Worm (Caenorhabditis elegans) whole organism, L1 larva: ENCODE results near the gene plk-1.

Experiments
- C04F5.9 ChIP-seq: sonication (generic microtip); optimal IDR thresholded peaks from 2 replicates; lab custom pipeline; 2016; ENCODE audit warnings: missing genetic modification characterization, missing compliant biosample characterization
- C34B4.2 ChIP-seq: sonication (generic microtip); optimal IDR thresholded peaks from 2 replicates; lab custom pipeline; 2017; ENCODE audit warnings: mild to moderate bottlenecking, missing genetic modification characterization, missing compliant biosample characterization
- F16B12.6 ChIP-seq: fragments of 150-350 bp; optimal IDR thresholded peaks from 2 replicates; lab custom pipeline; 2014; ENCODE audit warnings: missing biosample characterization, missing genetic modification characterization
- aha-1 ChIP-seq: fragments of 150-350 bp; optimal IDR thresholded peaks from 2 replicates; lab custom pipeline; 2014; ENCODE audit warnings: missing biosample characterization, missing genetic modification characterization
- aly-2 ChIP-seq: fragments of 150-350 bp; optimal IDR thresholded peaks from 2 replicates; lab custom pipeline; 2014; ENCODE audit warnings: missing biosample characterization, missing genetic modification characterization
- ceh-63 ChIP-seq: fragments of 200-800 bp; sonication (Bioruptor generic); optimal IDR thresholded peaks from 2 replicates; lab custom pipeline; 2018; ENCODE audit warnings: mild to moderate bottlenecking, missing genetic modification characterization, missing compliant biosample characterization
- ceh-8 ChIP-seq: fragments of 200-800 bp; sonication (Bioruptor generic); optimal IDR thresholded peaks from 2 replicates; lab custom pipeline; 2018; ENCODE audit warnings: mild to moderate bottlenecking, missing genetic modification characterization, moderate library complexity, missing compliant biosample characterization
- ceh-88 ChIP-seq: fragments of 200-800 bp; sonication (Bioruptor generic); IDR thresholded peaks from 2 replicates; pipeline ENCODE4 v1.3.6; 2022; ENCODE audit warnings: missing genetic modification characterization, missing compliant biosample characterization
- ceh-90 ChIP-seq: sonication (generic microtip); optimal IDR thresholded peaks from 2 replicates; lab custom pipeline; 2016; ENCODE audit warnings: missing genetic modification characterization, missing compliant biosample characterization
- ces-1 ChIP-seq: fragments of 150-350 bp; optimal IDR thresholded peaks from 2 replicates; lab custom pipeline; 2014; ENCODE audit warnings: missing biosample characterization, missing genetic modification reagents, missing genetic modification characterization
- dpl-1 ChIP-seq, 3 experiments: fragments of 150-350 bp in 2 of 3; sonication (generic microtip) in 1 of 3; optimal IDR thresholded peaks; 2 replicates each; lab custom pipeline; 2014 to 2017; ENCODE audit warnings: missing biosample characterization in 3 of 3, missing genetic modification characterization in 3 of 3, missing genetic modification reagents in 3 of 3
- efl-3 ChIP-seq: fragments of 200-800 bp; sonication (Bioruptor generic); optimal IDR thresholded peaks from 2 replicates; lab custom pipeline; 2018; ENCODE audit warnings: mild to moderate bottlenecking, missing genetic modification characterization, missing compliant biosample characterization
- egl-13 ChIP-seq: sonication (generic microtip); optimal IDR thresholded peaks from 2 replicates; lab custom pipeline; 2016; ENCODE audit warnings: missing genotype, missing genetic modification reagents, missing genetic modification characterization, missing compliant biosample characterization
- egl-27 ChIP-seq, 2 experiments: fragments of 150-350 bp in 1 of 2; sonication (generic microtip); optimal IDR thresholded peaks; 3 replicates each; lab custom pipeline; 2017 to 2018; ENCODE audit warnings: missing biosample characterization in 2 of 2, missing genetic modification characterization in 2 of 2, missing genetic modification reagents in 2 of 2
- elt-2 ChIP-seq: sonication (generic microtip); optimal IDR thresholded peaks from 2 replicates; lab custom pipeline; 2016; ENCODE audit warnings: missing genetic modification characterization, mild to moderate bottlenecking, inconsistent platforms, missing compliant biosample characterization, missing genetic modification reagents
- fkh-10 ChIP-seq: sonication (generic microtip); optimal IDR thresholded peaks from 2 replicates; lab custom pipeline; 2017; ENCODE audit warnings: missing biosample characterization, missing genetic modification reagents, missing genetic modification characterization
- fos-1 ChIP-seq: fragments of 150-350 bp; optimal IDR thresholded peaks from 2 replicates; lab custom pipeline; 2014; ENCODE audit warnings: missing biosample characterization, missing genetic modification characterization
- hlh-17 ChIP-seq: fragments of 200-800 bp; sonication (Bioruptor generic); optimal IDR thresholded peaks from 2 replicates; lab custom pipeline; 2018; ENCODE audit warnings: missing genetic modification characterization, mild to moderate bottlenecking, missing compliant biosample characterization, moderate library complexity, borderline replicate concordance
- hlh-4 ChIP-seq: sonication (generic microtip); optimal IDR thresholded peaks from 2 replicates; lab custom pipeline; 2016; ENCODE audit warnings: mild to moderate bottlenecking, missing genetic modification characterization, missing compliant biosample characterization
- hpl-2 ChIP-seq: fragments of 150-350 bp; optimal IDR thresholded peaks from 2 replicates; lab custom pipeline; 2014; ENCODE audit warnings: missing biosample characterization, missing genetic modification reagents, missing genetic modification characterization
- isw-1 ChIP-seq: fragments of 200-800 bp; sonication (Bioruptor generic); IDR thresholded peaks from 2 replicates; pipeline ENCODE4 v1.3.6; 2022; ENCODE audit warnings: missing genetic modification characterization, missing compliant biosample characterization
- lin-13 ChIP-seq: fragments of 150-350 bp; optimal IDR thresholded peaks from 2 replicates; lab custom pipeline; 2014; ENCODE audit warnings: missing biosample characterization, missing genetic modification reagents, missing genetic modification characterization
- lin-14 ChIP-seq: fragments of 200-800 bp; sonication (Bioruptor generic); optimal IDR thresholded peaks from 2 replicates; lab custom pipeline; 2018; ENCODE audit warnings: mild to moderate bottlenecking, missing genetic modification characterization, moderate library complexity, missing compliant biosample characterization
- lin-15B ChIP-seq: fragments of 150-350 bp; sonication (generic microtip); optimal IDR thresholded peaks from 3 replicates; lab custom pipeline; 2014; ENCODE audit warnings: missing biosample characterization, missing genetic modification characterization
- lin-39 ChIP-seq: fragments of 150-350 bp; optimal IDR thresholded peaks from 2 replicates; lab custom pipeline; 2014; ENCODE audit warnings: missing biosample characterization, missing genetic modification reagents, missing genetic modification characterization
- lir-3 ChIP-seq: sonication (generic microtip); optimal IDR thresholded peaks from 2 replicates; lab custom pipeline; 2016; ENCODE audit warnings: mild to moderate bottlenecking, missing genetic modification characterization, moderate library complexity, missing compliant biosample characterization; ENCODE audit not compliant: poor library complexity
- lsy-2 ChIP-seq, 2 experiments: fragments of 150-350 bp; optimal IDR thresholded peaks; 2 replicates each; lab custom pipeline; 2014; ENCODE audit warnings: missing biosample characterization in 2 of 2, missing genetic modification characterization in 2 of 2
- mab-9 ChIP-seq: fragments of 200-800 bp; sonication (Bioruptor generic); IDR thresholded peaks from 2 replicates; pipeline ENCODE4 v1.3.6; 2022; ENCODE audit warnings: missing genetic modification reagents, missing genetic modification characterization, missing compliant biosample characterization
- nhr-11 ChIP-seq: fragments of 150-350 bp; optimal IDR thresholded peaks from 2 replicates; lab custom pipeline; 2014; ENCODE audit warnings: missing biosample characterization, missing genetic modification characterization
- nhr-19 ChIP-seq: fragments of 200-800 bp; sonication (Bioruptor generic); conservative IDR thresholded peaks from 2 replicates; pipeline ENCODE4 v1.3.6; 2022; ENCODE audit warnings: missing genetic modification characterization, missing compliant biosample characterization
- nhr-20 ChIP-seq: sonication (generic microtip); optimal IDR thresholded peaks from 2 replicates; lab custom pipeline; 2016; ENCODE audit warnings: mild to moderate bottlenecking, missing genetic modification characterization, missing compliant biosample characterization
- nhr-84 ChIP-seq: sonication (generic microtip); optimal IDR thresholded peaks from 2 replicates; lab custom pipeline; 2017; ENCODE audit warnings: missing biosample characterization, missing genetic modification characterization
- nhr-85 ChIP-seq: sonication (generic microtip); peaks from one replicate; lab custom pipeline; 2016; ENCODE audit warnings: missing genetic modification characterization, inconsistent platforms, missing compliant biosample characterization
- snpc-4 ChIP-seq: fragments of 150-350 bp; optimal IDR thresholded peaks from 2 replicates; lab custom pipeline; 2014; ENCODE audit warnings: missing biosample characterization, missing genetic modification characterization
- snu-23 ChIP-seq: sonication (generic microtip); optimal IDR thresholded peaks from 2 replicates; lab custom pipeline; 2016; ENCODE audit warnings: missing genetic modification characterization, missing compliant biosample characterization
- swsn-7 ChIP-seq: sonication (generic microtip); optimal IDR thresholded peaks from 2 replicates; lab custom pipeline; 2016; ENCODE audit warnings: missing genetic modification characterization, missing compliant biosample characterization
- tbx-2 ChIP-seq: sonication (generic microtip); optimal IDR thresholded peaks from 2 replicates; lab custom pipeline; 2016; ENCODE audit warnings: missing genetic modification characterization, missing compliant biosample characterization
- unc-130 ChIP-seq: fragments of 150-350 bp; optimal IDR thresholded peaks from 2 replicates; lab custom pipeline; 2017; ENCODE audit warnings: missing biosample characterization, missing genetic modification characterization, inconsistent platforms
- unc-86 ChIP-seq: sonication (generic microtip); optimal IDR thresholded peaks from 2 replicates; lab custom pipeline; 2016; ENCODE audit warnings: missing genetic modification characterization, missing compliant biosample characterization
- unc-98 ChIP-seq: fragments of 200-800 bp; sonication (Bioruptor generic); IDR thresholded peaks from 2 replicates; pipeline ENCODE4 v1.3.6; 2022; ENCODE audit warnings: missing genetic modification characterization, missing compliant biosample characterization
- zag-1 ChIP-seq: fragments of 150-350 bp; optimal IDR thresholded peaks from 2 replicates; lab custom pipeline; 2014; ENCODE audit warnings: missing biosample characterization, missing genetic modification characterization
- zip-4 ChIP-seq: fragments of 200-800 bp; sonication (Bioruptor generic); optimal IDR thresholded peaks from 2 replicates; lab custom pipeline; 2018; ENCODE audit warnings: mild to moderate bottlenecking, missing genetic modification characterization, moderate library complexity, missing compliant biosample characterization

plk-1 gene

ce11 chrIII:8130177-8130902 lies 29.2 kb downstream of the plk-1 start, which contains the start of the genes rpl-21 and C14B9.10 (continued):
- TF ChIP-seq ceh-8 (GFP tag; lab: Kevin White, UChicago) (no peak), egl-27 (tag; optimal IDR thresholded peaks at IDR 0.05; lab: Kevin White, UChicago) (no peak), unc-86 (tag; lab: Kevin White, UChicago) (peak; percentile 74), isw-1 (GFP tag; lab: Robert Waterston, UW) (peak; percentile 86), F16B12.6 (tag; lab: Kevin White, UChicago) (peak; percentile 53), hpl-2 (GFP tag; lab: Kevin White, UChicago) (peak; percentile 9), zip-4 (GFP tag; lab: Kevin White, UChicago) (no peak), fkh-10 (GFP tag; lab: Kevin White, UChicago) (no peak), mab-9 (no peak), snu-23 (GFP tag; lab: Kevin White, UChicago) (peak; percentile 93), unc-130 (tag; lab: Kevin White, UChicago) (peak; percentile 95), lir-3 (tag; lab: Kevin White, UChicago) (peak; percentile 48), hlh-17 (GFP tag; lab: Kevin White, UChicago) (no peak), ceh-90 (tag; lab: Kevin White, UChicago) (no peak), nhr-11 (tag; lab: Kevin White, UChicago) (peak; percentile 75), nhr-84 (tag; lab: Kevin White, UChicago) (no peak), swsn-7 (peak; percentile 85), ceh-88 (peak; percentile 47; the same call in 1 of the 2 replicates), dpl-1 (GFP tag; optimal IDR thresholded peaks at IDR 0.05; lab: Kevin White, UChicago) (peak; percentile 75 to 80 (median 78)), aha-1 (no peak), snpc-4 (tag; lab: Kevin White, UChicago) (peak; percentile 35), fos-1 (tag; lab: Kevin White, UChicago) (peak; percentile 76), lin-15B (tag; lab: Kevin White, UChicago) (peak; percentile 78), ces-1 (no peak), efl-3 (GFP tag; lab: Kevin White, UChicago) (no peak), aly-2 (tag; lab: Kevin White, UChicago) (peak; percentile 83), C04F5.9 (tag; lab: Kevin White, UChicago) (peak; percentile 50), zag-1 (tag; lab: Kevin White, UChicago) (no peak), lin-39 (tag; lab: Kevin White, UChicago) (peak; percentile 69), ceh-63 (no peak), lin-13 (GFP tag; lab: Kevin White, UChicago) (peak; percentile 73), egl-13 (tag; lab: Kevin White, UChicago) (peak; percentile 27)

ce11 chrIII:8132496-8132895 lies 31.3 kb downstream of the plk-1 start:
- TF ChIP-seq C34B4.2: no peak
- TF ChIP-seq nhr-20 (tag; lab: Kevin White, UChicago): no peak
- peak; percentile 25; the same call in 1 of the 2 replicates for TF ChIP-seq nhr-19 (GFP tag; lab: Robert Waterston, UW)
- TF ChIP-seq unc-98: no peak
- TF ChIP-seq hlh-4 (tag; lab: Kevin White, UChicago): no peak
- TF ChIP-seq lsy-2 (tag; optimal IDR thresholded peaks at IDR 0.05; lab: Kevin White, UChicago): peak in 1 of 2 experiments; percentile 43
- peak; percentile 22 for TF ChIP-seq lin-14
- TF ChIP-seq ceh-88: 0 out of 2 replicates have a peak, but pooled peaks have one; percentile 18
- TF ChIP-seq elt-2 (tag; lab: Kevin White, UChicago): no peak
- peak; percentile 1 for TF ChIP-seq tbx-2 (tag; lab: Kevin White, UChicago)
- TF ChIP-seq egl-13 (tag; lab: Kevin White, UChicago): no peak
- peak; percentile 5 for TF ChIP-seq nhr-85 (tag; lab: Kevin White, UChicago)
